Fruit fly (Drosophila melanogaster): ENCODE measurements around the gene Pyroxd1.

The Pyroxd1 gene

dm6 chr2L:20097105-20097631 is 5.9 kb downstream of the Pyroxd1 start, which contains the start of the genes mRpS18B and Kua (continued):
- TF ChIP-seq trh (GFP tag; optimal IDR thresholded peaks at IDR 0.05) = no peak
- peak; percentile 53 for TF ChIP-seq ind (GFP tag; optimal IDR thresholded peaks at IDR 0.05)
- peak; percentile 74 for TF ChIP-seq Ptx1 (GFP tag; IDR thresholded peaks at IDR 0.05)
- TF ChIP-seq Optix (GFP tag; IDR thresholded peaks at IDR 0.05) = no peak
- peak; percentile 23; the same call in 1 of the 2 replicates for TF ChIP-seq stc (GFP tag; IDR thresholded peaks at IDR 0.05)
- peak; percentile 58 for TF ChIP-seq unc-4 (GFP tag; IDR thresholded peaks at IDR 0.05; ENCODE audit: partially characterized antibody)
- TF ChIP-seq Aef1 (GFP tag; IDR thresholded peaks at IDR 0.05) = peak; percentile 51; the same call in 2 of the 3 replicates
- no peak for TF ChIP-seq slou (GFP tag; optimal IDR thresholded peaks at IDR 0.05)
- no peak for TF ChIP-seq sima (GFP tag; optimal IDR thresholded peaks at IDR 0.05)
- TF ChIP-seq exex (tag; optimal IDR thresholded peaks at IDR 0.05) = no peak
- TF ChIP-seq seq (GFP tag; IDR thresholded peaks at IDR 0.05) = no peak
- no peak for TF ChIP-seq Trl (optimal IDR thresholded peaks at IDR 0.05)
- TF ChIP-seq Trl (GFP tag; optimal IDR thresholded peaks at IDR 0.05) = no peak
- 0 out of 3 replicates have a peak, but pooled peaks have one; percentile 11 for TF ChIP-seq CG11695 (GFP tag; IDR thresholded peaks at IDR 0.05)
- TF ChIP-seq cg (GFP tag; optimal IDR thresholded peaks at IDR 0.05) = no peak
- TF ChIP-seq CG8765 (GFP tag; IDR thresholded peaks at IDR 0.05) = no peak
- TF ChIP-seq CG16813 (GFP tag; IDR thresholded peaks at IDR 0.05; ENCODE audit: partially characterized antibody) = peak; percentile 65
- no peak for TF ChIP-seq CG8089 (GFP tag; optimal IDR thresholded peaks at IDR 0.05)
- no peak for TF ChIP-seq ERR (GFP tag; optimal IDR thresholded peaks at IDR 0.05)
- no peak for TF ChIP-seq C15 (GFP tag; IDR thresholded peaks at IDR 0.05)
- TF ChIP-seq CG8388 (GFP tag; optimal IDR thresholded peaks at IDR 0.05) = peak; percentile 41
- peak; percentile 31; the same call in 1 of the 2 replicates for TF ChIP-seq CG10366 (GFP tag; IDR thresholded peaks at IDR 0.05)
- TF ChIP-seq CG1647 (GFP tag; optimal IDR thresholded peaks at IDR 0.05) = no peak
- TF ChIP-seq dmrt11E (tag; optimal IDR thresholded peaks at IDR 0.05) = peak; percentile 58
- no peak for TF ChIP-seq Awh (GFP tag; IDR thresholded peaks at IDR 0.05)
- no peak for TF ChIP-seq tup (GFP tag; optimal IDR thresholded peaks at IDR 0.05)
- TF ChIP-seq sd (tag; optimal IDR thresholded peaks at IDR 0.05) = no peak
- TF ChIP-seq tll (GFP tag; optimal IDR thresholded peaks at IDR 0.05) = no peak
- TF ChIP-seq zen (tag; optimal IDR thresholded peaks at IDR 0.05) = no peak
- no peak for TF ChIP-seq kni (GFP tag; optimal IDR thresholded peaks at IDR 0.05)
- 0 out of 2 replicates have a peak, but pooled peaks have one; percentile 28 for TF ChIP-seq CG11085 (GFP tag; IDR thresholded peaks at IDR 0.05)
- no peak for TF ChIP-seq hb (GFP tag; IDR thresholded peaks at IDR 0.05; ENCODE audit: partially characterized antibody)
- TF ChIP-seq pum (GFP tag; optimal IDR thresholded peaks at IDR 0.05) = no peak
- peak; percentile 57 for TF ChIP-seq lab (GFP tag; optimal IDR thresholded peaks at IDR 0.05)
- TF ChIP-seq CG6791 (GFP tag; IDR thresholded peaks at IDR 0.05; ENCODE audit: partially characterized antibody) = no peak
- TF ChIP-seq CG13894 (tag; optimal IDR thresholded peaks at IDR 0.05) = peak; percentile 44
- TF ChIP-seq Dbx (GFP tag; IDR thresholded peaks at IDR 0.05) = peak; percentile 72; the same call in 2 of the 3 replicates
- TF ChIP-seq fd3F (GFP tag; optimal IDR thresholded peaks at IDR 0.05) = peak; percentile 23
- peak; percentile 66 for TF ChIP-seq CG14014 (GFP tag; IDR thresholded peaks at IDR 0.05)
- TF ChIP-seq her (GFP tag; optimal IDR thresholded peaks at IDR 0.05) = no peak
- TF ChIP-seq caup (GFP tag; optimal IDR thresholded peaks at IDR 0.05; ENCODE audit: severe bottlenecking) = peak; percentile 28
- peak; percentile 17 for TF ChIP-seq CG6654 (GFP tag; optimal IDR thresholded peaks at IDR 0.05)
- TF ChIP-seq disco-r (GFP tag; optimal IDR thresholded peaks at IDR 0.05) = no peak
- TF ChIP-seq hbn (GFP tag; IDR thresholded peaks at IDR 0.05; ENCODE audit: partially characterized antibody) = peak; percentile 50
- TF ChIP-seq CG18599 (GFP tag; optimal IDR thresholded peaks at IDR 0.05) = peak; percentile 51
- TF ChIP-seq CG1832 (GFP tag; optimal IDR thresholded peaks at IDR 0.05) = no peak
- no peak for TF ChIP-seq bigmax (GFP tag; optimal IDR thresholded peaks at IDR 0.05)
- no peak for TF ChIP-seq CG6854 (GFP tag; optimal IDR thresholded peaks at IDR 0.05)
- no peak for TF ChIP-seq CG8478 (optimal IDR thresholded peaks at IDR 0.05)
- TF ChIP-seq CG4730 (GFP tag; IDR thresholded peaks at IDR 0.05) = no peak
